Fruit fly (Drosophila melanogaster) whole organism, embryonic: Measurements from ENCODE around the gene CG10333.

Source experiments
- Ada2b ChIP-seq: fragments of 200-800 bp; sonication (Bioruptor generic); IDR thresholded peaks from 2 replicates; pipeline ENCODE4 v1.3.6; 2022; ENCODE audit warnings: missing biosample characterization, missing genetic modification characterization
- CG16815 ChIP-seq: fragments of 200-800 bp; sonication (Bioruptor generic); optimal IDR thresholded peaks from 3 replicates; lab custom pipeline; 2017; ENCODE audit warnings: missing biosample characterization, mild to moderate bottlenecking, missing genetic modification characterization
- CG7963 ChIP-seq: fragments of 200-800 bp; sonication (Bioruptor generic); IDR thresholded peaks from 3 replicates; pipeline ENCODE4 v1.3.6; 2022; ENCODE audit warnings: missing biosample characterization, missing genetic modification characterization; ENCODE audit not compliant: partially characterized antibody
- CG9876 ChIP-seq: fragments of 200-800 bp; sonication (Bioruptor generic); optimal IDR thresholded peaks from 2 replicates; lab custom pipeline; 2016; ENCODE audit warnings: missing biosample characterization, missing genetic modification characterization
- HHEX ChIP-seq: fragments of 200-800 bp; sonication (Bioruptor generic); optimal IDR thresholded peaks from 3 replicates; lab custom pipeline; 2017; ENCODE audit warnings: missing biosample characterization, mild to moderate bottlenecking, missing genetic modification characterization, missing genetic modification reagents
- az2 ChIP-seq: fragments of 200-800 bp; sonication (Bioruptor generic); optimal IDR thresholded peaks from 3 replicates; lab custom pipeline; 2016; ENCODE audit warnings: missing biosample characterization, missing genetic modification characterization
- croc ChIP-seq: fragments of 200-800 bp; sonication (Bioruptor generic); conservative IDR thresholded peaks from 3 replicates; pipeline ENCODE4 v1.3.6; 2022; ENCODE audit warnings: missing biosample characterization, missing genetic modification characterization
- h ChIP-seq: fragments of >200 bp; optimal IDR thresholded peaks from 2 replicates; lab custom pipeline; 2017

dm6 chr2L:18557965-18558537, 48.6 kb upstream of the CG10333 start:
- peak; percentile 54; the same call in 2 of the 3 replicates for TF ChIP-seq croc (GFP tag; lab: Robert Waterston, UW)
- peak; percentile 88 for TF ChIP-seq Ada2b (GFP tag; lab: Robert Waterston, UW)
- no peak for TF ChIP-seq h (lab: Kevin White, UChicago)
- TF ChIP-seq az2 (GFP tag; lab: Kevin White, UChicago) = peak; percentile 73
- no peak for TF ChIP-seq CG9876 (GFP tag; lab: Kevin White, UChicago)
- no peak for TF ChIP-seq CG7963
- peak; percentile 81 for TF ChIP-seq HHEX
- TF ChIP-seq CG16815 = peak; percentile 22
